Worm (Caenorhabditis elegans): ENCODE measurements around the gene C09G12.5.

ce11 chrIV:3440848-3441247 lies 38.3 kb upstream of the C09G12.5 start, which contains the start of gene grd-10:
- TF ChIP-seq nhr-76 (tag; optimal IDR thresholded peaks at IDR 0.05): no peak
- TF ChIP-seq nhr-28 (tag; optimal IDR thresholded peaks at IDR 0.05): no peak
- TF ChIP-seq lsy-2 (tag; optimal IDR thresholded peaks at IDR 0.05): no peak
- no peak for TF ChIP-seq elt-1 (tag; optimal IDR thresholded peaks at IDR 0.05; ENCODE audit: borderline replicate concordance, insufficient read depth)
- no peak for TF ChIP-seq flh-1 (GFP tag; optimal IDR thresholded peaks at IDR 0.05)
- no peak for TF ChIP-seq elt-3 (tag; optimal IDR thresholded peaks at IDR 0.05)
- TF ChIP-seq ceh-39 (tag; optimal IDR thresholded peaks at IDR 0.05): no peak
